Fruit fly (Drosophila melanogaster) whole organism, prepupa: ENCODE results near the gene KP78a.

ENCODE experiments used
- CG31627 ChIP-seq: fragments of 200-800 bp; sonication (Bioruptor generic); optimal IDR thresholded peaks from 3 replicates; lab custom pipeline; 2016; ENCODE audit warnings: missing biosample characterization, missing genetic modification characterization
- CG4318 ChIP-seq: fragments of 200-800 bp; sonication (Bioruptor generic); optimal IDR thresholded peaks from 3 replicates; lab custom pipeline; 2017; ENCODE audit warnings: missing biosample characterization, mild to moderate bottlenecking, missing genetic modification characterization
- CG6163 ChIP-seq: fragments of 200-800 bp; sonication (Bioruptor generic); IDR thresholded peaks from 3 replicates; pipeline ENCODE4 v1.3.6; 2022; ENCODE audit warnings: missing biosample characterization, missing genetic modification characterization
- CG6854 ChIP-seq: fragments of 200-800 bp; sonication (Bioruptor generic); optimal IDR thresholded peaks from 2 replicates; lab custom pipeline; 2017; ENCODE audit warnings: missing biosample characterization, mild to moderate bottlenecking, missing genetic modification characterization
- CG8319 ChIP-seq: fragments of 200-800 bp; sonication (Bioruptor generic); optimal IDR thresholded peaks from 3 replicates; lab custom pipeline; 2016; ENCODE audit warnings: missing biosample characterization, missing genetic modification characterization
- CG9139 ChIP-seq: fragments of 200-800 bp; sonication (Bioruptor generic); optimal IDR thresholded peaks from 3 replicates; lab custom pipeline; 2017; ENCODE audit warnings: missing biosample characterization, mild to moderate bottlenecking, missing genetic modification characterization
- Gug ChIP-seq: fragments of 200-800 bp; sonication (Bioruptor generic); IDR thresholded peaks from 2 replicates; pipeline ENCODE4 v1.3.6; 2022; ENCODE audit warnings: missing biosample characterization, missing genetic modification characterization
- Sox102F ChIP-seq: fragments of 200-800 bp; sonication (Bioruptor generic); optimal IDR thresholded peaks from 2 replicates; lab custom pipeline; 2016; ENCODE audit warnings: missing biosample characterization, mild to moderate bottlenecking, missing genetic modification characterization
- Sox15 ChIP-seq: fragments of 200-800 bp; sonication (Bioruptor generic); optimal IDR thresholded peaks from 3 replicates; lab custom pipeline; 2016; ENCODE audit warnings: missing biosample characterization, missing genetic modification characterization
- spab ChIP-seq: fragments of 200-800 bp; sonication (Bioruptor generic); optimal IDR thresholded peaks from 2 replicates; lab custom pipeline; 2017; ENCODE audit warnings: missing biosample characterization, mild to moderate bottlenecking, missing genetic modification characterization, missing genetic modification reagents

DNA sequence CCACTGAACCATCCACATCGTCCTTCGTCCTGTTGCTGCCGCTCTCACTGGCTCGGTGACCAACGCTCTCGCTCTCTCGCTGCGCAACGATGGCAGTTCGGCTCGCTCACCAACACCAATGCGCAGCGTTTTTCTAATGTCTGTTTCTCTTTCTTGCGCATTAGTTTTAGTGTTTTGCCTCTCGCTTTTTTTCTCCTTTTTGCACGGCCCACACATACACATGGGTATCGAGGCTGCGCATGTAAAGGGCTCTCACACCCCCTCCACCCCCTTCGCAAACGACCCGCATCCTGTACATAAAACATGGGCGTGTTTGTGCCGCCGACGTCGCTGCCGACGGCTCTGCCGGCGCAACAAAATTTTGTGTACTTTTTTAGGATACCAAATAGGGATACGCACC is 50.0 kb downstream of the KP78a start:
- TF ChIP-seq CG9139 (GFP tag; lab: Kevin White, UChicago) (no peak), CG8319 (no peak), spab (GFP tag; lab: Kevin White, UChicago) (no peak), CG4318 (GFP tag; lab: Kevin White, UChicago) (no peak), Gug (GFP tag; lab: Robert Waterston, UW) (no peak), Sox102F (GFP tag; lab: Kevin White, UChicago) (no peak), CG31627 (GFP tag; lab: Kevin White, UChicago) (no peak), CG6163 (GFP tag; lab: Robert Waterston, UW) (no peak), CG6854 (GFP tag; lab: Kevin White, UChicago) (no peak), Sox15 (GFP tag; lab: Kevin White, UChicago) (no peak)
